Worm (Caenorhabditis elegans) whole organism, L1 larva: Measurements from ENCODE around the gene psf-1.

Experiments
- C04F5.9 ChIP-seq: sonication (generic microtip); optimal IDR thresholded peaks from 2 replicates; lab custom pipeline; 2016; ENCODE audit warnings: missing genetic modification characterization, missing compliant biosample characterization
- C34B4.2 ChIP-seq: sonication (generic microtip); optimal IDR thresholded peaks from 2 replicates; lab custom pipeline; 2017; ENCODE audit warnings: mild to moderate bottlenecking, missing genetic modification characterization, missing compliant biosample characterization
- F16B12.6 ChIP-seq: fragments of 150-350 bp; optimal IDR thresholded peaks from 2 replicates; lab custom pipeline; 2014; ENCODE audit warnings: missing biosample characterization, missing genetic modification characterization
- Y116A8C.19 ChIP-seq: sonication (generic microtip); optimal IDR thresholded peaks from 2 replicates; lab custom pipeline; 2016; ENCODE audit warnings: missing compliant biosample characterization, missing genetic modification characterization, borderline replicate concordance
- aha-1 ChIP-seq: fragments of 150-350 bp; optimal IDR thresholded peaks from 2 replicates; lab custom pipeline; 2014; ENCODE audit warnings: missing biosample characterization, missing genetic modification characterization
- alr-1 ChIP-seq: fragments of 200-800 bp; sonication (Bioruptor generic); optimal IDR thresholded peaks from 2 replicates; lab custom pipeline; 2018; ENCODE audit warnings: borderline replicate concordance, mild to moderate bottlenecking, missing genetic modification characterization, missing compliant biosample characterization
- ama-1 ChIP-seq: fragments of 150-350 bp; optimal IDR thresholded peaks from 2 replicates; lab custom pipeline; 2014
- blmp-1 ChIP-seq: fragments of 150-350 bp; optimal IDR thresholded peaks from 2 replicates; lab custom pipeline; 2014; ENCODE audit warnings: missing biosample characterization, missing genetic modification characterization
- ceh-63 ChIP-seq: fragments of 200-800 bp; sonication (Bioruptor generic); optimal IDR thresholded peaks from 2 replicates; lab custom pipeline; 2018; ENCODE audit warnings: mild to moderate bottlenecking, missing genetic modification characterization, missing compliant biosample characterization
- ceh-88 ChIP-seq: fragments of 200-800 bp; sonication (Bioruptor generic); IDR thresholded peaks from 2 replicates; pipeline ENCODE4 v1.3.6; 2022; ENCODE audit warnings: missing genetic modification characterization, missing compliant biosample characterization
- ceh-90 ChIP-seq: sonication (generic microtip); optimal IDR thresholded peaks from 2 replicates; lab custom pipeline; 2016; ENCODE audit warnings: missing genetic modification characterization, missing compliant biosample characterization
- ces-1 ChIP-seq: fragments of 150-350 bp; optimal IDR thresholded peaks from 2 replicates; lab custom pipeline; 2014; ENCODE audit warnings: missing biosample characterization, missing genetic modification reagents, missing genetic modification characterization
- dpl-1 ChIP-seq, 3 experiments: fragments of 150-350 bp in 2 of 3; sonication (generic microtip) in 1 of 3; optimal IDR thresholded peaks; 2 replicates each; lab custom pipeline; 2014 to 2017; ENCODE audit warnings: missing biosample characterization in 3 of 3, missing genetic modification characterization in 3 of 3, missing genetic modification reagents in 3 of 3
- dsc-1 ChIP-seq: sonication (generic microtip); optimal IDR thresholded peaks from 2 replicates; lab custom pipeline; 2016; ENCODE audit warnings: mild to moderate bottlenecking, missing genetic modification characterization, missing compliant biosample characterization
- egl-13 ChIP-seq: sonication (generic microtip); optimal IDR thresholded peaks from 2 replicates; lab custom pipeline; 2016; ENCODE audit warnings: missing genotype, missing genetic modification reagents, missing genetic modification characterization, missing compliant biosample characterization
- egl-27 ChIP-seq, 2 experiments: fragments of 150-350 bp in 1 of 2; sonication (generic microtip); optimal IDR thresholded peaks; 3 replicates each; lab custom pipeline; 2017 to 2018; ENCODE audit warnings: missing biosample characterization in 2 of 2, missing genetic modification characterization in 2 of 2, missing genetic modification reagents in 2 of 2
- elt-2 ChIP-seq: sonication (generic microtip); optimal IDR thresholded peaks from 2 replicates; lab custom pipeline; 2016; ENCODE audit warnings: missing genetic modification characterization, mild to moderate bottlenecking, inconsistent platforms, missing compliant biosample characterization, missing genetic modification reagents
- elt-3 ChIP-seq, 6 experiments: fragments of 150-350 bp in 1 of 6; sonication (generic microtip); optimal IDR thresholded peaks; 2 replicates each; lab custom pipeline; 2017 to 2018; ENCODE audit warnings: missing biosample characterization in 6 of 6, missing genetic modification characterization in 6 of 6, inconsistent platforms in 1 of 6
- fkh-4 ChIP-seq: sonication (generic microtip); optimal IDR thresholded peaks from 2 replicates; lab custom pipeline; 2016; ENCODE audit warnings: missing compliant biosample characterization, missing genetic modification characterization, borderline replicate concordance
- fkh-8 ChIP-seq: sonication (generic microtip); optimal IDR thresholded peaks from 2 replicates; lab custom pipeline; 2016; ENCODE audit warnings: mild to moderate bottlenecking, missing genetic modification characterization, missing compliant biosample characterization
- hlh-17 ChIP-seq: fragments of 200-800 bp; sonication (Bioruptor generic); optimal IDR thresholded peaks from 2 replicates; lab custom pipeline; 2018; ENCODE audit warnings: missing genetic modification characterization, mild to moderate bottlenecking, missing compliant biosample characterization, moderate library complexity, borderline replicate concordance
- hlh-4 ChIP-seq: sonication (generic microtip); optimal IDR thresholded peaks from 2 replicates; lab custom pipeline; 2016; ENCODE audit warnings: mild to moderate bottlenecking, missing genetic modification characterization, missing compliant biosample characterization
- lin-13 ChIP-seq: fragments of 150-350 bp; optimal IDR thresholded peaks from 2 replicates; lab custom pipeline; 2014; ENCODE audit warnings: missing biosample characterization, missing genetic modification reagents, missing genetic modification characterization
- lin-14 ChIP-seq: fragments of 200-800 bp; sonication (Bioruptor generic); optimal IDR thresholded peaks from 2 replicates; lab custom pipeline; 2018; ENCODE audit warnings: mild to moderate bottlenecking, missing genetic modification characterization, moderate library complexity, missing compliant biosample characterization
- lsy-2 ChIP-seq, 2 experiments: fragments of 150-350 bp; optimal IDR thresholded peaks; 2 replicates each; lab custom pipeline; 2014; ENCODE audit warnings: missing biosample characterization in 2 of 2, missing genetic modification characterization in 2 of 2
- mab-9 ChIP-seq: fragments of 200-800 bp; sonication (Bioruptor generic); IDR thresholded peaks from 2 replicates; pipeline ENCODE4 v1.3.6; 2022; ENCODE audit warnings: missing genetic modification reagents, missing genetic modification characterization, missing compliant biosample characterization
- mep-1 ChIP-seq: fragments of 150-350 bp; optimal IDR thresholded peaks from 2 replicates; lab custom pipeline; 2014; ENCODE audit warnings: missing biosample characterization, missing genetic modification characterization
- nhr-12 ChIP-seq: sonication (generic microtip); optimal IDR thresholded peaks from 2 replicates; lab custom pipeline; 2017; ENCODE audit warnings: missing biosample characterization, missing genetic modification characterization
- nhr-19 ChIP-seq: fragments of 200-800 bp; sonication (Bioruptor generic); conservative IDR thresholded peaks from 2 replicates; pipeline ENCODE4 v1.3.6; 2022; ENCODE audit warnings: missing genetic modification characterization, missing compliant biosample characterization
- nhr-237 ChIP-seq: fragments of 150-350 bp; optimal IDR thresholded peaks from 2 replicates; lab custom pipeline; 2014; ENCODE audit warnings: missing biosample characterization, missing genetic modification characterization
- nhr-28 ChIP-seq: fragments of 150-350 bp; optimal IDR thresholded peaks from 2 replicates; lab custom pipeline; 2014; ENCODE audit warnings: missing biosample characterization, missing genetic modification characterization
- nhr-71 ChIP-seq: sonication (generic microtip); optimal IDR thresholded peaks from 2 replicates; lab custom pipeline; 2016; ENCODE audit warnings: mild to moderate bottlenecking, missing genetic modification characterization, moderate library complexity, missing compliant biosample characterization
- nhr-84 ChIP-seq: sonication (generic microtip); optimal IDR thresholded peaks from 2 replicates; lab custom pipeline; 2017; ENCODE audit warnings: missing biosample characterization, missing genetic modification characterization
- nhr-85 ChIP-seq: sonication (generic microtip); peaks from one replicate; lab custom pipeline; 2016; ENCODE audit warnings: missing genetic modification characterization, inconsistent platforms, missing compliant biosample characterization
- nhr-90 ChIP-seq: sonication (generic microtip); optimal IDR thresholded peaks from 2 replicates; lab custom pipeline; 2016; ENCODE audit warnings: mild to moderate bottlenecking, missing genetic modification characterization, missing compliant biosample characterization; ENCODE audit not compliant: poor library complexity
- pqm-1 ChIP-seq: sonication (generic microtip); optimal IDR thresholded peaks from 3 replicates; lab custom pipeline; 2017; ENCODE audit warnings: missing biosample characterization, missing genetic modification characterization
- skn-1 ChIP-seq: fragments of 150-350 bp; optimal IDR thresholded peaks from 2 replicates; lab custom pipeline; 2014; ENCODE audit warnings: missing biosample characterization, missing genetic modification characterization
- snpc-4 ChIP-seq: fragments of 150-350 bp; optimal IDR thresholded peaks from 2 replicates; lab custom pipeline; 2014; ENCODE audit warnings: missing biosample characterization, missing genetic modification characterization
- snu-23 ChIP-seq: sonication (generic microtip); optimal IDR thresholded peaks from 2 replicates; lab custom pipeline; 2016; ENCODE audit warnings: missing genetic modification characterization, missing compliant biosample characterization
- sox-4 ChIP-seq: sonication (generic microtip); optimal IDR thresholded peaks from 2 replicates; lab custom pipeline; 2016; ENCODE audit warnings: missing genetic modification characterization, missing compliant biosample characterization
- sptf-1 ChIP-seq: fragments of 150-350 bp; optimal IDR thresholded peaks from 2 replicates; lab custom pipeline; 2014; ENCODE audit warnings: missing biosample characterization, missing genetic modification characterization
- sup-37 ChIP-seq: fragments of 200-800 bp; sonication (Bioruptor generic); optimal IDR thresholded peaks from 2 replicates; lab custom pipeline; 2018; ENCODE audit warnings: mild to moderate bottlenecking, missing genetic modification characterization, missing compliant biosample characterization
- swsn-7 ChIP-seq: sonication (generic microtip); optimal IDR thresholded peaks from 2 replicates; lab custom pipeline; 2016; ENCODE audit warnings: missing genetic modification characterization, missing compliant biosample characterization
- tbx-2 ChIP-seq: sonication (generic microtip); optimal IDR thresholded peaks from 2 replicates; lab custom pipeline; 2016; ENCODE audit warnings: missing genetic modification characterization, missing compliant biosample characterization
- tlp-1 ChIP-seq: fragments of 150-350 bp; optimal IDR thresholded peaks from 2 replicates; lab custom pipeline; 2014; ENCODE audit warnings: missing biosample characterization, missing genetic modification characterization
- xbp-1 ChIP-seq: sonication (generic microtip); optimal IDR thresholded peaks from 2 replicates; lab custom pipeline; 2016; ENCODE audit warnings: missing genetic modification characterization, missing compliant biosample characterization
- zag-1 ChIP-seq: fragments of 150-350 bp; optimal IDR thresholded peaks from 2 replicates; lab custom pipeline; 2014; ENCODE audit warnings: missing biosample characterization, missing genetic modification characterization
- zip-4 ChIP-seq: fragments of 200-800 bp; sonication (Bioruptor generic); optimal IDR thresholded peaks from 2 replicates; lab custom pipeline; 2018; ENCODE audit warnings: mild to moderate bottlenecking, missing genetic modification characterization, moderate library complexity, missing compliant biosample characterization
- ztf-11 ChIP-seq, 2 experiments: sonication (generic microtip); optimal IDR thresholded peaks; 2 replicates each; lab custom pipeline; 2016 to 2017; ENCODE audit warnings: missing genetic modification characterization in 2 of 2, missing biosample characterization in 1 of 2, missing compliant biosample characterization in 1 of 2
- ztf-4 ChIP-seq: fragments of 150-350 bp; optimal IDR thresholded peaks from 2 replicates; lab custom pipeline; 2014; ENCODE audit warnings: missing biosample characterization, missing genetic modification characterization

Gene psf-1

DNA sequence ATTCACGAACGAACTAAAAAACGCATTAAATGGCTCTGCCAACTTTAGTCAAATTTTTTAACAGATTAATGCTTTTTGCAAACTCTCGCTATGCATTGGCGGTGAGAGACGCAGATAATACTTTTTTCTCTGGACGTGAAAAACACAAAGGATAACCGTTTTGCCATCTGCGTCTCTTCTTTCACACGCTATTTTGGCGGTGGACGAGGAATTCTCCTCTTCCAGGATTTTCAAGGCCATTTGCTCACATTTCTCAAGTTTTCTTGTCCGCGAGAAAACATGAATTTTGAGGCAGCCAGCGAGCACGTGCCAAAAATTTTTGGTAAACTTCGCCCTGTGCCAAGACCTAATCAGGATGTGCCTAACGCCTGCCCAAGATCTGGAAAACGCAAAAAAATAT, 37.5 kb upstream of the psf-1 start (continued):
- TF ChIP-seq xbp-1 (tag; lab: Kevin White, UChicago) (peak; percentile 36), mep-1 (tag; lab: Kevin White, UChicago) (no peak), swsn-7 (tag; lab: Kevin White, UChicago) (peak; percentile 44), ztf-4 (tag; lab: Kevin White, UChicago) (no peak), Y116A8C.19 (tag; lab: Kevin White, UChicago) (no peak), pqm-1 (no peak), snu-23 (GFP tag; lab: Kevin White, UChicago) (peak; percentile 59), egl-27 (tag; optimal IDR thresholded peaks at IDR 0.05; lab: Kevin White, UChicago) (no peak), C34B4.2 (tag; lab: Kevin White, UChicago) (no peak), hlh-4 (no peak), nhr-12 (tag; lab: Kevin White, UChicago) (no peak), sptf-1 (no peak), alr-1 (tag; lab: Kevin White, UChicago) (no peak), F16B12.6 (tag; lab: Kevin White, UChicago) (no peak), elt-3 (tag; optimal IDR thresholded peaks at IDR 0.05; lab: Kevin White, UChicago) (no peak), ceh-88 (no peak; the same call in 1 of the 2 replicates), nhr-71 (tag; lab: Kevin White, UChicago) (peak; percentile 82), aha-1 (tag; lab: Kevin White, UChicago) (no peak), mab-9 (GFP tag; lab: Robert Waterston, UW) (0 out of 2 replicates have a peak, but pooled peaks have one; percentile 21), ztf-11 (tag; optimal IDR thresholded peaks at IDR 0.05; lab: Kevin White, UChicago) (peak in 1 of 2 experiments; percentile 65), egl-13 (tag; lab: Kevin White, UChicago) (no peak), skn-1 (no peak), ceh-63 (no peak), sox-4 (tag; lab: Kevin White, UChicago) (no peak), snpc-4 (tag; lab: Kevin White, UChicago) (no peak), blmp-1 (tag; lab: Kevin White, UChicago) (no peak), ceh-90 (peak; percentile 68), tbx-2 (tag; lab: Kevin White, UChicago) (peak; percentile 68), sup-37 (GFP tag; lab: Kevin White, UChicago) (no peak), zag-1 (no peak), fkh-4 (no peak), lin-13 (peak; percentile 18), nhr-28 (tag; lab: Kevin White, UChicago) (no peak), lsy-2 (tag; optimal IDR thresholded peaks at IDR 0.05; lab: Kevin White, UChicago) (peak; percentile 24 to 57), ces-1 (no peak), dpl-1 (GFP tag; optimal IDR thresholded peaks at IDR 0.05; lab: Kevin White, UChicago) (peak; percentile 25 to 45 (median 37)), zip-4 (no peak), hlh-17 (no peak), lin-14 (GFP tag; lab: Kevin White, UChicago) (peak; percentile 82), C04F5.9 (tag; lab: Kevin White, UChicago) (peak; percentile 9), ama-1 (lab: Kevin White, UChicago) (no peak), nhr-237 (no peak), nhr-85 (tag; lab: Kevin White, UChicago) (peak; percentile 63), nhr-84 (tag; lab: Kevin White, UChicago) (no peak), tlp-1 (tag; lab: Kevin White, UChicago) (no peak)

DNA sequence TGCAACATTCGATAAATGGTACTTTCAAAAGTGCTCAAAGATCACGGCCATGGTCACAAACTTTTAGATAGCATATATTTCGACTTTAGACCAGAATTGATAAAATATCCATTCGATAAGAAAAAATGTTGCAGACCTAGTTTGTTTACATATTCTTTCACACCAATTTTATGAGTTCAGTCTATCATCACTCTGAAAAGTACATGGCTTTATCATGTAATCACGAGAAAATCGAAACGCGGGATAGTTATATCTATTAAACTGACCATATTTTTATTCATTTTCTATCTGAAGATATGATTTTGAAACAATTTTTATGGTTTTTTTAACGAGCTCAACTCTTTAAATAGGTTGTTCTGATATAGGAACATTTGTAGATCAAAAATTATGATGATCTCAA, 37.0 kb upstream of the psf-1 start, which contains the start of gene pho-11:
Gene pho-11 (plus strand): TSS at position 374 of the 400 bp plus-strand sequence.
- TF ChIP-seq elt-2 (tag; lab: Kevin White, UChicago): peak; percentile 64
- no peak for TF ChIP-seq nhr-19 (GFP tag; lab: Robert Waterston, UW)
- no peak for TF ChIP-seq fkh-8 (tag; lab: Kevin White, UChicago)
- TF ChIP-seq dsc-1 (tag; lab: Kevin White, UChicago): no peak
- TF ChIP-seq zip-4: no peak
- no peak for TF ChIP-seq skn-1
- no peak for TF ChIP-seq lsy-2 (tag; optimal IDR thresholded peaks at IDR 0.05; lab: Kevin White, UChicago)
- no peak for TF ChIP-seq nhr-90
